Fruit fly (Drosophila melanogaster) whole organism, embryonic: ENCODE measurements around the gene Ugt303B1.
A peak's percentile ranks its signal among the peaks of the same experiment; 100 is the strongest.

Source experiments
- ATbp ChIP-seq: fragments of 200-800 bp; sonication (Bioruptor generic); optimal IDR thresholded peaks from 2 replicates; lab custom pipeline; 2017; ENCODE audit warnings: missing biosample characterization, mild to moderate bottlenecking, missing genetic modification characterization, missing genetic modification reagents
- Aef1 ChIP-seq: fragments of 200-800 bp; sonication (Bioruptor generic); IDR thresholded peaks from 3 replicates; pipeline ENCODE4 v1.3.6; 2022; ENCODE audit warnings: missing biosample characterization, missing genetic modification characterization
- Atf6 ChIP-seq: fragments of 200-800 bp; sonication (Bioruptor generic); IDR thresholded peaks from 2 replicates; pipeline ENCODE4 v1.3.6; 2022; ENCODE audit warnings: missing biosample characterization, missing genetic modification characterization
- BEAF-32 ChIP-seq: fragments of 200-800 bp; sonication (Bioruptor generic); optimal IDR thresholded peaks from 3 replicates; lab custom pipeline; 2017; ENCODE audit warnings: missing biosample characterization, missing genetic modification characterization, mild to moderate bottlenecking, moderate library complexity, missing genetic modification reagents
- Blimp-1 ChIP-seq: fragments of 200-800 bp; sonication (Bioruptor generic); optimal IDR thresholded peaks from 3 replicates; lab custom pipeline; 2018; ENCODE audit warnings: missing biosample characterization, missing genetic modification characterization, mild to moderate bottlenecking, moderate library complexity, missing genetic modification reagents
- CG10147 ChIP-seq: fragments of 200-800 bp; sonication (Bioruptor generic); optimal IDR thresholded peaks from 2 replicates; lab custom pipeline; 2019; ENCODE audit warnings: missing biosample characterization, mild to moderate bottlenecking, missing genetic modification characterization, moderate library complexity
- CG10654 ChIP-seq: fragments of 200-800 bp; sonication (Bioruptor generic); optimal IDR thresholded peaks from 2 replicates; lab custom pipeline; 2016; ENCODE audit warnings: missing biosample characterization, missing genetic modification characterization
- CG12659 ChIP-seq: fragments of 200-800 bp; sonication (Bioruptor generic); optimal IDR thresholded peaks from 3 replicates; lab custom pipeline; 2017; ENCODE audit warnings: mild to moderate bottlenecking, missing biosample characterization, missing genetic modification reagents, missing genetic modification characterization
- CG14860 ChIP-seq: fragments of 200-800 bp; sonication (Bioruptor generic); IDR thresholded peaks from 3 replicates; pipeline ENCODE4 v1.3.6; 2022; ENCODE audit warnings: missing biosample characterization, missing genetic modification characterization; ENCODE audit not compliant: partially characterized antibody
- CG15269 ChIP-seq: fragments of 200-800 bp; sonication (Bioruptor generic); optimal IDR thresholded peaks from 2 replicates; lab custom pipeline; 2018; ENCODE audit warnings: missing biosample characterization, mild to moderate bottlenecking, missing genetic modification characterization, moderate library complexity
- CG18262 ChIP-seq: fragments of 200-800 bp; optimal IDR thresholded peaks from 3 replicates; lab custom pipeline; 2019; ENCODE audit warnings: missing biosample characterization, mild to moderate bottlenecking, missing genetic modification characterization, moderate library complexity
- CG31441 ChIP-seq: fragments of 200-800 bp; sonication (Bioruptor generic); IDR thresholded peaks from 2 replicates; pipeline ENCODE4 v1.3.6; 2022; ENCODE audit warnings: missing biosample characterization, missing genetic modification characterization
- CG33557 ChIP-seq: fragments of 200-800 bp; sonication (Bioruptor generic); optimal IDR thresholded peaks from 2 replicates; lab custom pipeline; 2019; ENCODE audit warnings: missing biosample characterization, mild to moderate bottlenecking, missing genetic modification characterization, moderate library complexity
- CG34376 ChIP-seq: fragments of 200-800 bp; sonication (Bioruptor generic); optimal IDR thresholded peaks from 2 replicates; lab custom pipeline; 2018; ENCODE audit warnings: missing biosample characterization, mild to moderate bottlenecking, missing genetic modification characterization
- CG34422 ChIP-seq: fragments of 200-800 bp; sonication (Bioruptor generic); IDR thresholded peaks from 3 replicates; pipeline ENCODE4 v1.3.6; 2022; ENCODE audit warnings: missing biosample characterization, missing genetic modification characterization
- D ChIP-seq, 2 experiments: fragments of 200-800 bp in 1 of 2; fragments of >200 bp in 1 of 2; sonication (Bioruptor generic) in 1 of 2; optimal IDR thresholded peaks; 2 replicates in 1 of 2; 3 replicates in 1 of 2; lab custom pipeline; 2017; ENCODE audit warnings: mild to moderate bottlenecking in 1 of 2, missing biosample characterization in 1 of 2, missing genetic modification characterization in 1 of 2, missing genetic modification reagents in 1 of 2
- D19A ChIP-seq: fragments of 200-800 bp; optimal IDR thresholded peaks from 3 replicates; lab custom pipeline; 2019; ENCODE audit warnings: missing biosample characterization, mild to moderate bottlenecking, missing genetic modification characterization, moderate library complexity
- Eip74EF ChIP-seq, 2 experiments: fragments of 200-800 bp in 1 of 2; fragments of >200 bp in 1 of 2; sonication (Bioruptor generic) in 1 of 2; optimal IDR thresholded peaks; 2 replicates each; lab custom pipeline; 2017 to 2019; ENCODE audit warnings: missing biosample characterization in 2 of 2, missing genetic modification characterization in 2 of 2, mild to moderate bottlenecking in 1 of 2, moderate library complexity in 1 of 2
- Ets65A ChIP-seq: fragments of 200-800 bp; sonication (Bioruptor generic); peaks from one replicate; lab custom pipeline; 2016; ENCODE audit warnings: missing biosample characterization, missing genetic modification characterization
- HmgD ChIP-seq: fragments of 200-800 bp; sonication (Bioruptor generic); optimal IDR thresholded peaks from 3 replicates; lab custom pipeline; 2016; ENCODE audit warnings: missing biosample characterization, missing genetic modification characterization
- Hmr ChIP-seq: fragments of 200-800 bp; sonication (Bioruptor generic); optimal IDR thresholded peaks from 3 replicates; lab custom pipeline; 2017; ENCODE audit warnings: mild to moderate bottlenecking, missing biosample characterization, missing genetic modification reagents, missing genetic modification characterization
- Hmx ChIP-seq: fragments of 200-800 bp; sonication (Bioruptor generic); optimal IDR thresholded peaks from 2 replicates; lab custom pipeline; 2016; ENCODE audit warnings: missing biosample characterization, missing genetic modification characterization
- Jarid2 ChIP-seq: fragments of 200-800 bp; sonication (Bioruptor generic); optimal IDR thresholded peaks from 3 replicates; lab custom pipeline; 2017; ENCODE audit warnings: mild to moderate bottlenecking, missing biosample characterization, missing genetic modification reagents, missing genetic modification characterization
- Meics ChIP-seq: fragments of 200-800 bp; sonication (Bioruptor generic); optimal IDR thresholded peaks from 2 replicates; lab custom pipeline; 2017; ENCODE audit warnings: missing biosample characterization, mild to moderate bottlenecking, missing genetic modification characterization
- Nf-YC ChIP-seq: fragments of 200-800 bp; optimal IDR thresholded peaks from 3 replicates; lab custom pipeline; 2019; ENCODE audit warnings: missing biosample characterization, mild to moderate bottlenecking, missing genetic modification characterization, moderate library complexity
- Optix ChIP-seq: fragments of 200-800 bp; sonication (Bioruptor generic); IDR thresholded peaks from 3 replicates; pipeline ENCODE4 v1.3.6; 2022; ENCODE audit warnings: missing biosample characterization, missing genetic modification characterization
- Rx ChIP-seq: fragments of 200-800 bp; sonication (Bioruptor generic); IDR thresholded peaks from 2 replicates; pipeline ENCODE4 v1.3.6; 2022; ENCODE audit warnings: missing biosample characterization, missing genetic modification characterization
- Sox102F ChIP-seq: fragments of 200-800 bp; sonication (Bioruptor generic); optimal IDR thresholded peaks from 2 replicates; lab custom pipeline; 2018; ENCODE audit warnings: missing biosample characterization, mild to moderate bottlenecking, missing genetic modification characterization, moderate library complexity
- Xbp1 ChIP-seq: fragments of 200-800 bp; sonication (Bioruptor generic); optimal IDR thresholded peaks from 3 replicates; lab custom pipeline; 2016; ENCODE audit warnings: missing biosample characterization, mild to moderate bottlenecking, missing genetic modification characterization
- caup ChIP-seq: fragments of 200-800 bp; sonication (Bioruptor generic); optimal IDR thresholded peaks from 3 replicates; lab custom pipeline; 2017; ENCODE audit warnings: missing biosample characterization, mild to moderate bottlenecking, missing genetic modification characterization, moderate library complexity; ENCODE audit not compliant: severe bottlenecking
- ci ChIP-seq: fragments of 200-800 bp; sonication (Bioruptor generic); IDR thresholded peaks from 3 replicates; pipeline ENCODE4 v1.3.6; 2022; ENCODE audit warnings: missing biosample characterization, missing genetic modification characterization
- corto ChIP-seq: fragments of 200-800 bp; sonication (Bioruptor generic); optimal IDR thresholded peaks from 2 replicates; lab custom pipeline; 2016; ENCODE audit warnings: missing biosample characterization, mild to moderate bottlenecking, missing genetic modification characterization, moderate library complexity
- dimm ChIP-seq: fragments of 200-800 bp; sonication (Bioruptor generic); IDR thresholded peaks from 2 replicates; pipeline ENCODE4 v1.3.6; 2022; ENCODE audit warnings: missing biosample characterization, missing genetic modification characterization
- dmrt99B ChIP-seq: fragments of 200-800 bp; sonication (Bioruptor generic); optimal IDR thresholded peaks from 2 replicates; lab custom pipeline; 2018; ENCODE audit warnings: missing biosample characterization, mild to moderate bottlenecking, missing genetic modification characterization, moderate library complexity
- dpn ChIP-seq, 2 experiments: fragments of 200-800 bp; sonication (Bioruptor generic); optimal IDR thresholded peaks; 3 replicates each; lab custom pipeline; 2016; ENCODE audit warnings: missing biosample characterization in 2 of 2, missing genetic modification characterization in 2 of 2
- fru ChIP-seq: fragments of >200 bp; optimal IDR thresholded peaks from 2 replicates; lab custom pipeline; 2017
- fu2 ChIP-seq: fragments of 200-800 bp; sonication (Bioruptor generic); optimal IDR thresholded peaks from 2 replicates; lab custom pipeline; 2016; ENCODE audit warnings: missing biosample characterization, missing genetic modification characterization
- gro ChIP-seq: fragments of 200-800 bp; sonication (Bioruptor generic); optimal IDR thresholded peaks from 2 replicates; lab custom pipeline; 2016; ENCODE audit warnings: missing biosample characterization, missing genetic modification characterization
- jigr1 ChIP-seq: fragments of 200-800 bp; sonication (Bioruptor generic); IDR thresholded peaks from 3 replicates; pipeline ENCODE4 v1.3.6; 2022; ENCODE audit warnings: missing biosample characterization, missing genetic modification characterization
- jumu ChIP-seq: fragments of 200-800 bp; sonication (Bioruptor generic); optimal IDR thresholded peaks from 3 replicates; lab custom pipeline; 2016; ENCODE audit warnings: missing biosample characterization, missing genetic modification characterization
- lbe ChIP-seq: fragments of 200-800 bp; sonication (Bioruptor generic); optimal IDR thresholded peaks from 2 replicates; lab custom pipeline; 2016; ENCODE audit warnings: missing biosample characterization, mild to moderate bottlenecking, missing genetic modification characterization
- lmd ChIP-seq: fragments of 200-800 bp; sonication (Bioruptor generic); IDR thresholded peaks from 2 replicates; pipeline ENCODE4 v1.3.6; 2022; ENCODE audit warnings: missing biosample characterization, missing genetic modification characterization
- mld ChIP-seq: fragments of 200-800 bp; sonication (Bioruptor generic); IDR thresholded peaks from 3 replicates; pipeline ENCODE4 v1.3.6; 2022; ENCODE audit warnings: missing biosample characterization, missing genetic modification characterization; ENCODE audit not compliant: partially characterized antibody
- sd ChIP-seq: fragments of 200-800 bp; sonication (Bioruptor generic); optimal IDR thresholded peaks from 3 replicates; lab custom pipeline; 2018; ENCODE audit warnings: missing biosample characterization, mild to moderate bottlenecking, missing genetic modification characterization, moderate library complexity
- shn ChIP-seq: fragments of 200-800 bp; sonication (Bioruptor generic); optimal IDR thresholded peaks from 3 replicates; lab custom pipeline; 2016; ENCODE audit warnings: missing biosample characterization, missing genetic modification characterization
- sug ChIP-seq: fragments of 200-800 bp; optimal IDR thresholded peaks from 2 replicates; lab custom pipeline; 2019; ENCODE audit warnings: missing biosample characterization, mild to moderate bottlenecking, missing genetic modification characterization, moderate library complexity
- tio ChIP-seq: fragments of 200-800 bp; sonication (Bioruptor generic); optimal IDR thresholded peaks from 2 replicates; lab custom pipeline; 2017; ENCODE audit warnings: missing biosample characterization, missing genetic modification characterization, inconsistent platforms
- vfl ChIP-seq: fragments of 200-800 bp; sonication (Bioruptor generic); optimal IDR thresholded peaks from 2 replicates; lab custom pipeline; 2016; ENCODE audit warnings: missing biosample characterization, missing genetic modification characterization
- zfh1 ChIP-seq: fragments of 200-800 bp; sonication (Bioruptor generic); IDR thresholded peaks from 3 replicates; pipeline ENCODE4 v1.3.6; 2022; ENCODE audit warnings: missing biosample characterization, missing genetic modification characterization

Ugt303B1 gene

DNA sequence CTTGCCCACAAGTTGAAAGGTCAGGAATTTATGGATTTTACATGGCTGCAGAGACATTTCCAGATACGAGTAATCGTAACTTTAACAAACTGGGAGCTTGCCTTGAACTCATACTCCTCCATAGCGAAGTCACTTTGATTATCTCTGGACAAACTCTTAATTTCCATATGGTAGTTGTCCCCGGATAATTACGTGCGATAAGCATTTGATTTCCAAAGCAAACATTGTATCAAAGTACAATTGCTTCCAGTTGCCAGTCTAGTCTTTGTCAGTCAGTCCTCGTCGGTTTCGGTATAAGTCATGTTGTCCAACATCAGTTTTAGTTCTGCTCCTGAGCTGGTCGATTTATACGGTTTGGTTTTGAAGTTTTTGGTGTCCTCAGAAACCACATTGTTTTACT lies 49.3 kb downstream of the Ugt303B1 start, which contains the start of gene Ir94h:
Gene Ir94h, plus strand, starts transcription at position 301 of the 400 bp plus-strand sequence.
- TF ChIP-seq vfl (GFP tag; lab: Kevin White, UChicago) (no peak), corto (no peak), fu2 (GFP tag; lab: Kevin White, UChicago) (no peak), CG15269 (tag; lab: Kevin White, UChicago) (no peak), shn (GFP tag; lab: Kevin White, UChicago) (no peak), Meics (GFP tag; lab: Kevin White, UChicago) (no peak), jumu (GFP tag; lab: Kevin White, UChicago) (no peak), CG18262 (tag; lab: Kevin White, UChicago) (no peak), D (optimal IDR thresholded peaks at IDR 0.05; lab: Kevin White, UChicago) (no peak), D (GFP tag; optimal IDR thresholded peaks at IDR 0.05; lab: Kevin White, UChicago) (no peak), lmd (GFP tag; lab: Robert Waterston, UW) (no peak), Hmx (GFP tag; lab: Kevin White, UChicago) (no peak), lbe (GFP tag; lab: Kevin White, UChicago) (no peak), CG14860 (no peak), CG34422 (GFP tag; lab: Robert Waterston, UW) (no peak), Hmr (GFP tag; lab: Kevin White, UChicago) (no peak)

DNA sequence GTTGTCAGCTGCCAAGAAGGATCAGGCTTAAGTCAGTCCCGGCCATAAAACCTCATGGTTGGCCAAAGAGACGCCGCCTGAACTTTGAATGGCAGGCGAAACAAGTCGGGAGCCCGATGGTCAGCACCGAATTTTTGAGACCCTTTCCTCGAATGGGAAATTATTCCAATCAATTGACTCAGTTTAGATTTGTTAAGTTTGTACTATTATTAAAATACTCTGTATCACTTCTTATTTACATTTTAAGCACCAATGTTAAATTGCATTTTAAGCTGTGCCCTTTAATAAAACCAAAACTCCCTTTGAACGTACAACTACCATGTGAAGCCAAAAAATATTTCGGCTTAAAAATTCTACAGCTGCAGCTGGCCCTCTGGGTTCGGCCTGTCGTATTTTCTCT lies 49.8 kb downstream of the Ugt303B1 start:
- no peak for TF ChIP-seq Xbp1
- no peak for TF ChIP-seq Eip74EF (GFP tag; optimal IDR thresholded peaks at IDR 0.05; lab: Kevin White, UChicago)
- TF ChIP-seq CG10654 (GFP tag; lab: Kevin White, UChicago), result no peak
- no peak for TF ChIP-seq gro (GFP tag; lab: Kevin White, UChicago)
- no peak for TF ChIP-seq Nf-YC (tag; lab: Kevin White, UChicago)
- no peak for TF ChIP-seq Jarid2 (GFP tag; lab: Kevin White, UChicago)
- TF ChIP-seq dmrt99B (tag; lab: Kevin White, UChicago), result peak; percentile 17
- TF ChIP-seq Blimp-1 (GFP tag; lab: Kevin White, UChicago), result peak; percentile 1
- no peak for TF ChIP-seq ci (GFP tag; lab: Robert Waterston, UW)
- no peak for TF ChIP-seq sd (tag; lab: Kevin White, UChicago)
- no peak for TF ChIP-seq Atf6
- no peak for TF ChIP-seq jigr1 (GFP tag; lab: Robert Waterston, UW)
- TF ChIP-seq caup, result no peak
- no peak for TF ChIP-seq BEAF-32
- no peak for TF ChIP-seq mld
- TF ChIP-seq corto, result peak; percentile 13
- TF ChIP-seq dimm, result no peak
- no peak for TF ChIP-seq Aef1 (GFP tag; lab: Robert Waterston, UW)
- TF ChIP-seq CG31441 (GFP tag; lab: Robert Waterston, UW), result 0 out of 2 replicates have a peak, but pooled peaks have one; percentile 10
- TF ChIP-seq CG34376 (GFP tag; lab: Kevin White, UChicago), result no peak
- TF ChIP-seq sug (tag; lab: Kevin White, UChicago), result no peak
- TF ChIP-seq CG34422 (GFP tag; lab: Robert Waterston, UW), result no peak
- TF ChIP-seq Rx (GFP tag; lab: Robert Waterston, UW), result no peak
- peak; percentile 77 for TF ChIP-seq Ets65A (GFP tag; lab: Kevin White, UChicago)
- no peak for TF ChIP-seq ATbp
- peak; percentile 61 for TF ChIP-seq D19A (tag; lab: Kevin White, UChicago)
- no peak for TF ChIP-seq Optix (GFP tag; lab: Robert Waterston, UW)
- TF ChIP-seq Sox102F (GFP tag; lab: Kevin White, UChicago), result peak; percentile 3
- no peak for TF ChIP-seq CG12659 (GFP tag; lab: Kevin White, UChicago)
- no peak for TF ChIP-seq fru
- no peak for TF ChIP-seq HmgD (GFP tag; lab: Kevin White, UChicago)
- no peak for TF ChIP-seq tio
- no peak for TF ChIP-seq dpn (GFP tag; optimal IDR thresholded peaks at IDR 0.05; lab: Kevin White, UChicago)
- 0 out of 3 replicates have a peak, but pooled peaks have one; percentile 10 for TF ChIP-seq zfh1
- TF ChIP-seq CG10147 (GFP tag; lab: Kevin White, UChicago), result no peak
- no peak for TF ChIP-seq CG33557 (GFP tag; lab: Kevin White, UChicago)
